Worm (Caenorhabditis elegans) whole organism, mixed stage, embryonic: ENCODE results near the gene ptp-4A2.

ENCODE experiments used
- blmp-1 ChIP-seq: fragments of 150-350 bp; optimal IDR thresholded peaks from 2 replicates; lab custom pipeline; 2014; ENCODE audit warnings: missing biosample characterization, missing genetic modification characterization
- ces-1 ChIP-seq: fragments of 150-350 bp; optimal IDR thresholded peaks from 2 replicates; lab custom pipeline; 2014; ENCODE audit warnings: missing biosample characterization, missing genetic modification reagents, missing genetic modification characterization
- elt-1 ChIP-seq: sonication (generic microtip); optimal IDR thresholded peaks from 2 replicates; lab custom pipeline; 2017; ENCODE audit warnings: missing genetic modification characterization, mild to moderate bottlenecking, missing compliant biosample characterization, antibody characterized with exemption, moderate library complexity, borderline replicate concordance; ENCODE audit not compliant: insufficient read depth
- nhr-237 ChIP-seq: fragments of 150-350 bp; optimal IDR thresholded peaks from 2 replicates; lab custom pipeline; 2014; ENCODE audit warnings: missing biosample characterization, missing genetic modification characterization
- nhr-28 ChIP-seq: fragments of 150-350 bp; optimal IDR thresholded peaks from 2 replicates; lab custom pipeline; 2014; ENCODE audit warnings: missing biosample characterization, missing genetic modification characterization
- nhr-76 ChIP-seq: sonication (generic microtip); optimal IDR thresholded peaks from 2 replicates; lab custom pipeline; 2017; ENCODE audit warnings: missing biosample characterization, missing genetic modification characterization
- pha-4 ChIP-seq: fragments of 150-350 bp; optimal IDR thresholded peaks from 2 replicates; lab custom pipeline; 2018; ENCODE audit warnings: missing biosample characterization, missing genetic modification reagents, missing genetic modification characterization
- unc-120 ChIP-seq: sonication (generic microtip); optimal IDR thresholded peaks from 2 replicates; lab custom pipeline; 2017; ENCODE audit warnings: missing genetic modification characterization, missing compliant biosample characterization; ENCODE audit not compliant: poor library complexity, severe bottlenecking
- unc-39 ChIP-seq: fragments of 150-350 bp; optimal IDR thresholded peaks from 2 replicates; lab custom pipeline; 2014; ENCODE audit warnings: missing biosample characterization, missing genetic modification characterization
- unc-62 ChIP-seq: fragments of 150-350 bp; optimal IDR thresholded peaks from 2 replicates; lab custom pipeline; 2014; ENCODE audit warnings: missing biosample characterization, missing genetic modification reagents, missing genetic modification characterization

ce11 chrX:3937483-3937882 is 5.6 kb downstream of the ptp-4A2 start:
- TF ChIP-seq pha-4 (tag; lab: Kevin White, UChicago) (no peak), elt-1 (no peak), unc-120 (tag; lab: Kevin White, UChicago) (no peak), ces-1 (GFP tag; lab: Kevin White, UChicago) (no peak), unc-62 (GFP tag; lab: Kevin White, UChicago) (no peak), unc-39 (no peak), nhr-76 (tag; lab: Kevin White, UChicago) (no peak), blmp-1 (tag; lab: Kevin White, UChicago) (no peak), nhr-237 (tag; lab: Kevin White, UChicago) (no peak), nhr-28 (tag; lab: Kevin White, UChicago) (no peak)
